Fruit fly (Drosophila melanogaster): ENCODE data around the gene Cpr76Ba.

DNA sequence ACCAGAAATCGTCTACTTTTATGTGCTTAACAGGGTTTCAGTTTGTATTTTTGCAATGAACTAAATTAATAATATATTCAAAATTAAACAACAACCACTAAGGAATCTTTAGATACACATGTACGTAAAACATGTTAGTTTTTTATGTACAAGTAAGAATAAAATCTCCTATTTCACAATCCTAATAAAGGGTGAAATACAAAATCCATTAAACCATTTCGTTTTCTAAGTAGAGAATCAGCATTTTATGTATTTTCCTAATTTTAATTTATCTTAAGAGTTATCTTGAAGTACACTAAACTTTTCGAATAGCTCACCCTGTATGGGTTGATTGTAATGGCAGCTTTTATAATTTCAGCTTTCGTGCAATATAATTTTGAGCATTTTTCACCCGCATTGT is 43.6 kb upstream of the Cpr76Ba start:
- TF ChIP-seq CG17568 (GFP tag; optimal IDR thresholded peaks at IDR 0.05), result no peak
- TF ChIP-seq Hmr (GFP tag; optimal IDR thresholded peaks at IDR 0.05), result peak; percentile 53
- TF ChIP-seq sc (optimal IDR thresholded peaks at IDR 0.05), result no peak
- no peak for TF ChIP-seq sc (GFP tag; optimal IDR thresholded peaks at IDR 0.05)
- TF ChIP-seq Xrp1 (GFP tag; IDR thresholded peaks at IDR 0.05), result no peak
- TF ChIP-seq Doc3 (GFP tag; IDR thresholded peaks at IDR 0.05; ENCODE audit: partially characterized antibody), result no peak
- TF ChIP-seq chn (GFP tag; optimal IDR thresholded peaks at IDR 0.05), result no peak
- no peak for TF ChIP-seq Ets65A (GFP tag)
- no peak for TF ChIP-seq Dp (GFP tag; optimal IDR thresholded peaks at IDR 0.05)
- no peak for TF ChIP-seq CG12104 (GFP tag; optimal IDR thresholded peaks at IDR 0.05)
- TF ChIP-seq ci (GFP tag; IDR thresholded peaks at IDR 0.05), result no peak
- no peak for TF ChIP-seq HLH4C (GFP tag; IDR thresholded peaks at IDR 0.05; ENCODE audit: partially characterized antibody)
- TF ChIP-seq C15 (GFP tag; IDR thresholded peaks at IDR 0.05), result no peak
- TF ChIP-seq nau (GFP tag; optimal IDR thresholded peaks at IDR 0.05), result no peak

All from whole organism, embryonic.